Fruit fly (Drosophila melanogaster): ENCODE measurements around the gene Srp54k.

Gene Srp54k

dm6 chr3L:5182255-5182993 is 29.9 kb downstream of the Srp54k start (continued):
- TF ChIP-seq unpg (GFP tag; optimal IDR thresholded peaks at IDR 0.05) (peak; percentile 38), Lpt (GFP tag; optimal IDR thresholded peaks at IDR 0.05) (no peak), CG32767 (GFP tag; IDR thresholded peaks at IDR 0.05) (no peak), Sry-β (GFP tag; optimal IDR thresholded peaks at IDR 0.05) (no peak), Awh (GFP tag; IDR thresholded peaks at IDR 0.05) (no peak), CG32532 (GFP tag; IDR thresholded peaks at IDR 0.05) (peak; percentile 41; the same call in 1 of the 2 replicates), sisA (GFP tag; IDR thresholded peaks at IDR 0.05) (peak; percentile 46), lov (optimal IDR thresholded peaks at IDR 0.05) (no peak), lov (GFP tag; IDR thresholded peaks at IDR 0.05) (no peak), CG11695 (GFP tag; IDR thresholded peaks at IDR 0.05) (peak; percentile 36; the same call in 1 of the 3 replicates), zfh1 (GFP tag; IDR thresholded peaks at IDR 0.05) (no peak), nau (GFP tag; optimal IDR thresholded peaks at IDR 0.05) (peak; percentile 56), ro (GFP tag; IDR thresholded peaks at IDR 0.05) (no peak), p53 (GFP tag; optimal IDR thresholded peaks at IDR 0.05) (no peak), CG18011 (GFP tag; optimal IDR thresholded peaks at IDR 0.05) (no peak), ERR (GFP tag; optimal IDR thresholded peaks at IDR 0.05) (no peak), CG1233 (GFP tag; optimal IDR thresholded peaks at IDR 0.05) (peak; percentile 17), GATAe (GFP tag; conservative IDR thresholded peaks at IDR 0.05) (no peak), Dfd (GFP tag; optimal IDR thresholded peaks at IDR 0.05) (no peak), dm (GFP tag; optimal IDR thresholded peaks at IDR 0.05) (no peak), bsh (GFP tag; optimal IDR thresholded peaks at IDR 0.05) (peak in 1 of 2 experiments; percentile 52), CG31365 (tag; optimal IDR thresholded peaks at IDR 0.05) (no peak), CG12104 (GFP tag; optimal IDR thresholded peaks at IDR 0.05) (no peak), CG8359 (GFP tag; optimal IDR thresholded peaks at IDR 0.05; ENCODE audit: borderline replicate concordance) (no peak), CG8765 (GFP tag; IDR thresholded peaks at IDR 0.05) (no peak), CG33213 (GFP tag; optimal IDR thresholded peaks at IDR 0.05) (no peak), peb (GFP tag; IDR thresholded peaks at IDR 0.05) (no peak), Abd-B (GFP tag; optimal IDR thresholded peaks at IDR 0.05) (no peak), h (optimal IDR thresholded peaks at IDR 0.05) (no peak), Mad (GFP tag; optimal IDR thresholded peaks at IDR 0.05) (peak; percentile 14), CG4820 (GFP tag; optimal IDR thresholded peaks at IDR 0.05) (peak; percentile 36), onecut (GFP tag; IDR thresholded peaks at IDR 0.05) (peak; percentile 26; the same call in 1 of the 2 replicates), CG18476 (GFP tag; optimal IDR thresholded peaks at IDR 0.05) (peak; percentile 28), CG4282 (GFP tag; optimal IDR thresholded peaks at IDR 0.05) (no peak), phol (tag; optimal IDR thresholded peaks at IDR 0.05) (peak; percentile 38), dan (GFP tag; IDR thresholded peaks at IDR 0.05) (no peak), CG17829 (tag; optimal IDR thresholded peaks at IDR 0.05) (peak; percentile 2), kni (GFP tag; optimal IDR thresholded peaks at IDR 0.05) (no peak), CG10543 (GFP tag; optimal IDR thresholded peaks at IDR 0.05) (no peak), Side (GFP tag; optimal IDR thresholded peaks at IDR 0.05) (no peak), CG16863 (GFP tag; optimal IDR thresholded peaks at IDR 0.05) (no peak), Hr78 (GFP tag; optimal IDR thresholded peaks at IDR 0.05) (no peak), scrt (GFP tag; optimal IDR thresholded peaks at IDR 0.05) (peak; percentile 35), CG1832 (GFP tag; optimal IDR thresholded peaks at IDR 0.05) (no peak), sob (GFP tag; IDR thresholded peaks at IDR 0.05) (peak; percentile 41; the same call in 1 of the 2 replicates), CG18262 (tag; optimal IDR thresholded peaks at IDR 0.05) (peak; percentile 26), Bgb (GFP tag; IDR thresholded peaks at IDR 0.05; ENCODE audit: partially characterized antibody) (no peak), inv (GFP tag; IDR thresholded peaks at IDR 0.05; ENCODE audit: partially characterized antibody) (no peak), CG14667 (GFP tag; IDR thresholded peaks at IDR 0.05) (peak; percentile 38; the same call in 1 of the 2 replicates), CG1792 (GFP tag; optimal IDR thresholded peaks at IDR 0.05) (no peak)

All from whole organism, embryonic.